Worm (Caenorhabditis elegans) whole organism, late embryonic: Measurements from ENCODE around the gene F59D12.3.

Experiments used
- F13H6.1 ChIP-seq: sonication (generic microtip); optimal IDR thresholded peaks from 2 replicates; lab custom pipeline; 2016; ENCODE audit warnings: missing genetic modification characterization, missing compliant biosample characterization
- K02D7.2 ChIP-seq: sonication (generic microtip); optimal IDR thresholded peaks from 2 replicates; lab custom pipeline; 2017; ENCODE audit warnings: mild to moderate bottlenecking, missing genetic modification characterization, missing compliant biosample characterization
- Y22D7AL.16 ChIP-seq: sonication (generic microtip); optimal IDR thresholded peaks from 2 replicates; lab custom pipeline; 2016; ENCODE audit warnings: missing genetic modification characterization, missing compliant biosample characterization
- ahr-1 ChIP-seq: sonication (generic microtip); optimal IDR thresholded peaks from 2 replicates; lab custom pipeline; 2016; ENCODE audit warnings: missing genetic modification characterization, missing compliant biosample characterization
- ama-1 ChIP-seq: fragments of 150-350 bp; optimal IDR thresholded peaks from 2 replicates; lab custom pipeline; 2014
- ceh-18 ChIP-seq: sonication (generic microtip); optimal IDR thresholded peaks from 2 replicates; lab custom pipeline; 2016; ENCODE audit warnings: missing genetic modification characterization, missing compliant biosample characterization
- ceh-2 ChIP-seq: sonication (generic microtip); optimal IDR thresholded peaks from 2 replicates; lab custom pipeline; 2016; ENCODE audit warnings: missing genotype, missing genetic modification characterization, missing compliant biosample characterization
- ceh-22 ChIP-seq: sonication (generic microtip); optimal IDR thresholded peaks from 2 replicates; lab custom pipeline; 2017; ENCODE audit warnings: missing biosample characterization, missing genetic modification characterization
- ceh-24 ChIP-seq: sonication (generic microtip); optimal IDR thresholded peaks from 2 replicates; lab custom pipeline; 2016; ENCODE audit warnings: mild to moderate bottlenecking, missing genetic modification characterization, missing compliant biosample characterization
- ceh-30 ChIP-seq: fragments of 150-350 bp; optimal IDR thresholded peaks from 2 replicates; lab custom pipeline; 2014; ENCODE audit warnings: missing biosample characterization, missing genetic modification characterization
- ceh-45 ChIP-seq: fragments of 200-800 bp; sonication (Bioruptor generic); IDR thresholded peaks from 2 replicates; pipeline ENCODE4 v1.3.6; 2022; ENCODE audit warnings: missing genetic modification reagents, missing genetic modification characterization, missing compliant biosample characterization
- ceh-48 ChIP-seq: sonication (generic microtip); optimal IDR thresholded peaks from 2 replicates; lab custom pipeline; 2016; ENCODE audit warnings: missing genetic modification characterization, inconsistent platforms, missing compliant biosample characterization
- ceh-6 ChIP-seq: fragments of 200-800 bp; sonication (Bioruptor generic); optimal IDR thresholded peaks from 2 replicates; lab custom pipeline; 2018; ENCODE audit warnings: mild to moderate bottlenecking, missing genetic modification characterization, missing compliant biosample characterization
- ceh-9 ChIP-seq: sonication (generic microtip); optimal IDR thresholded peaks from 2 replicates; lab custom pipeline; 2016; ENCODE audit warnings: mild to moderate bottlenecking, missing genetic modification characterization, inconsistent platforms, missing compliant biosample characterization
- che-1 ChIP-seq: sonication (generic microtip); optimal IDR thresholded peaks from 2 replicates; lab custom pipeline; 2016; ENCODE audit warnings: mild to moderate bottlenecking, missing genetic modification characterization, missing compliant biosample characterization
- dve-1 ChIP-seq: sonication (generic microtip); optimal IDR thresholded peaks from 2 replicates; lab custom pipeline; 2017; ENCODE audit warnings: antibody characterized with exemption, mild to moderate bottlenecking, missing genetic modification characterization, missing compliant biosample characterization
- elt-2 ChIP-seq: sonication (generic microtip); optimal IDR thresholded peaks from 2 replicates; lab custom pipeline; 2016; ENCODE audit warnings: missing genetic modification reagents, missing genetic modification characterization, missing compliant biosample characterization
- elt-4 ChIP-seq: sonication (generic microtip); optimal IDR thresholded peaks from 2 replicates; lab custom pipeline; 2016; ENCODE audit warnings: missing genetic modification characterization, missing compliant biosample characterization
- ets-4 ChIP-seq: sonication (generic microtip); optimal IDR thresholded peaks from 2 replicates; lab custom pipeline; 2016; ENCODE audit warnings: missing genetic modification characterization, missing compliant biosample characterization
- eyg-1 ChIP-seq: sonication (generic microtip); optimal IDR thresholded peaks from 2 replicates; lab custom pipeline; 2016; ENCODE audit warnings: missing genotype, missing genetic modification characterization, missing compliant biosample characterization
- fax-1 ChIP-seq: sonication (generic microtip); optimal IDR thresholded peaks from 2 replicates; lab custom pipeline; 2016; ENCODE audit warnings: missing genotype, missing genetic modification characterization, missing compliant biosample characterization
- fkh-10 ChIP-seq: fragments of 150-350 bp; optimal IDR thresholded peaks from 2 replicates; lab custom pipeline; 2014; ENCODE audit warnings: missing biosample characterization, missing genetic modification reagents, missing genetic modification characterization
- gmeb-2 ChIP-seq: sonication (generic microtip); optimal IDR thresholded peaks from 2 replicates; lab custom pipeline; 2016; ENCODE audit warnings: missing genetic modification characterization, inconsistent platforms, missing compliant biosample characterization
- hlh-13 ChIP-seq: fragments of 200-800 bp; sonication (Bioruptor generic); optimal IDR thresholded peaks from 2 replicates; lab custom pipeline; 2018; ENCODE audit warnings: mild to moderate bottlenecking, missing genetic modification characterization, missing compliant biosample characterization
- hlh-15 ChIP-seq: sonication (generic microtip); optimal IDR thresholded peaks from 2 replicates; lab custom pipeline; 2016; ENCODE audit warnings: missing genetic modification characterization, missing compliant biosample characterization
- hlh-30 ChIP-seq: sonication (generic microtip); optimal IDR thresholded peaks from 2 replicates; lab custom pipeline; 2017; ENCODE audit warnings: antibody characterized with exemption, missing genetic modification characterization, missing compliant biosample characterization; ENCODE audit not compliant: insufficient read depth
- hlh-8 ChIP-seq: sonication (generic microtip); optimal IDR thresholded peaks from 2 replicates; lab custom pipeline; 2016; ENCODE audit warnings: missing genotype, missing genetic modification characterization, missing compliant biosample characterization
- lim-6 ChIP-seq: sonication (generic microtip); optimal IDR thresholded peaks from 2 replicates; lab custom pipeline; 2016; ENCODE audit warnings: missing genetic modification characterization, missing compliant biosample characterization
- madf-2 ChIP-seq: sonication (generic microtip); optimal IDR thresholded peaks from 2 replicates; lab custom pipeline; 2017; ENCODE audit warnings: missing genetic modification characterization, missing compliant biosample characterization
- nfya-1 ChIP-seq: sonication (generic microtip); optimal IDR thresholded peaks from 2 replicates; lab custom pipeline; 2017; ENCODE audit warnings: missing genetic modification characterization, mild to moderate bottlenecking, missing compliant biosample characterization, antibody characterized with exemption, moderate library complexity
- nhr-11 ChIP-seq: fragments of 150-350 bp; optimal IDR thresholded peaks from 2 replicates; lab custom pipeline; 2014; ENCODE audit warnings: missing biosample characterization, missing genetic modification characterization
- npax-4 ChIP-seq: sonication (generic microtip); optimal IDR thresholded peaks from 2 replicates; lab custom pipeline; 2016; ENCODE audit warnings: missing genetic modification characterization, missing compliant biosample characterization
- pag-3 ChIP-seq: sonication (generic microtip); optimal IDR thresholded peaks from 2 replicates; lab custom pipeline; 2016; ENCODE audit warnings: missing compliant biosample characterization, missing genetic modification characterization, borderline replicate concordance
- pat-9 ChIP-seq: fragments of 200-800 bp; sonication (Bioruptor generic); optimal IDR thresholded peaks from 2 replicates; lab custom pipeline; 2018; ENCODE audit warnings: mild to moderate bottlenecking, missing genetic modification characterization, moderate library complexity, missing compliant biosample characterization
- pax-1 ChIP-seq: fragments of 150-350 bp; optimal IDR thresholded peaks from 2 replicates; lab custom pipeline; 2014; ENCODE audit warnings: missing biosample characterization, missing genetic modification characterization
- pha-4 ChIP-seq: fragments of 150-350 bp; optimal IDR thresholded peaks from 2 replicates; lab custom pipeline; 2018; ENCODE audit warnings: missing biosample characterization, missing genetic modification reagents, missing genetic modification characterization
- pqm-1 ChIP-seq: sonication (generic microtip); optimal IDR thresholded peaks from 2 replicates; lab custom pipeline; 2016; ENCODE audit warnings: missing genetic modification characterization, missing compliant biosample characterization
- ref-2 ChIP-seq: sonication (generic microtip); optimal IDR thresholded peaks from 2 replicates; lab custom pipeline; 2016; ENCODE audit warnings: missing genetic modification characterization, missing compliant biosample characterization
- rnt-1 ChIP-seq: sonication (generic microtip); optimal IDR thresholded peaks from 2 replicates; lab custom pipeline; 2016; ENCODE audit warnings: missing genetic modification characterization, missing compliant biosample characterization
- sdc-2 ChIP-seq: sonication (generic microtip); optimal IDR thresholded peaks from 2 replicates; lab custom pipeline; 2016; ENCODE audit warnings: missing genotype, missing genetic modification characterization, missing compliant biosample characterization
- syd-9 ChIP-seq: sonication (generic microtip); optimal IDR thresholded peaks from 2 replicates; lab custom pipeline; 2016; ENCODE audit warnings: mild to moderate bottlenecking, missing genetic modification characterization, moderate library complexity, missing compliant biosample characterization
- tbx-2 ChIP-seq: sonication (generic microtip); optimal IDR thresholded peaks from 2 replicates; lab custom pipeline; 2016; ENCODE audit warnings: missing genetic modification characterization, missing compliant biosample characterization
- tbx-7 ChIP-seq: sonication (generic microtip); optimal IDR thresholded peaks from 2 replicates; lab custom pipeline; 2016; ENCODE audit warnings: missing genotype, missing genetic modification characterization, missing compliant biosample characterization
- unc-42 ChIP-seq: sonication (generic microtip); optimal IDR thresholded peaks from 2 replicates; lab custom pipeline; 2016; ENCODE audit warnings: missing genotype, missing genetic modification characterization, missing compliant biosample characterization
- unc-55 ChIP-seq: sonication (generic microtip); optimal IDR thresholded peaks from 2 replicates; lab custom pipeline; 2017; ENCODE audit warnings: missing biosample characterization, missing genetic modification reagents, missing genetic modification characterization
- unc-86 ChIP-seq: sonication (generic microtip); optimal IDR thresholded peaks from 2 replicates; lab custom pipeline; 2016; ENCODE audit warnings: missing genetic modification characterization, missing compliant biosample characterization
- zip-5 ChIP-seq: sonication (generic microtip); optimal IDR thresholded peaks from 2 replicates; lab custom pipeline; 2016; ENCODE audit warnings: missing genetic modification characterization, missing compliant biosample characterization
- ztf-16 ChIP-seq: sonication (generic microtip); optimal IDR thresholded peaks from 2 replicates; lab custom pipeline; 2017; ENCODE audit warnings: missing genetic modification characterization, missing compliant biosample characterization

The F59D12.3 gene

ce11 chrX:15608593-15608992, 42.2 kb downstream of the F59D12.3 start:
- TF ChIP-seq ceh-30 (tag; lab: Kevin White, UChicago): no peak
- no peak for TF ChIP-seq fax-1
- no peak for TF ChIP-seq gmeb-2 (tag; lab: Kevin White, UChicago)
- no peak for TF ChIP-seq nhr-11
- TF ChIP-seq ceh-45 (GFP tag; lab: Robert Waterston, UW): no peak
- TF ChIP-seq ceh-24: no peak
- no peak for TF ChIP-seq nfya-1 (tag; lab: Kevin White, UChicago)
- no peak for TF ChIP-seq pqm-1 (tag; lab: Kevin White, UChicago)
- no peak for TF ChIP-seq K02D7.2 (tag; lab: Kevin White, UChicago)
- TF ChIP-seq ama-1 (lab: Kevin White, UChicago): no peak
- no peak for TF ChIP-seq fkh-10 (GFP tag; lab: Kevin White, UChicago)
- TF ChIP-seq tbx-7 (tag; lab: Kevin White, UChicago): no peak
- TF ChIP-seq ceh-48 (tag; lab: Kevin White, UChicago): no peak
- TF ChIP-seq pax-1 (tag; lab: Kevin White, UChicago): no peak
- no peak for TF ChIP-seq rnt-1
- TF ChIP-seq pha-4: no peak
- TF ChIP-seq F13H6.1: no peak
- TF ChIP-seq unc-86 (tag; lab: Kevin White, UChicago): no peak
- no peak for TF ChIP-seq Y22D7AL.16 (tag; lab: Kevin White, UChicago)
- no peak for TF ChIP-seq ceh-9 (tag; lab: Kevin White, UChicago)

- TF ChIP-seq tbx-2 (tag; lab: Kevin White, UChicago) (no peak), hlh-13 (GFP tag; lab: Kevin White, UChicago) (no peak), ceh-6 (GFP tag; lab: Kevin White, UChicago) (no peak), unc-55 (GFP tag; lab: Kevin White, UChicago) (peak; percentile 96), nfya-1 (tag; lab: Kevin White, UChicago) (peak; percentile 60), dve-1 (peak; percentile 82), ceh-18 (peak; percentile 61), syd-9 (tag; lab: Kevin White, UChicago) (no peak), ref-2 (tag; lab: Kevin White, UChicago) (peak; percentile 19), hlh-30 (tag; lab: Kevin White, UChicago) (peak; percentile 89), elt-2 (tag; lab: Kevin White, UChicago) (peak; percentile 54), ets-4 (tag; lab: Kevin White, UChicago) (peak; percentile 8), ceh-22 (tag; lab: Kevin White, UChicago) (no peak)
Measured at ce11 chrX:15607498-15608019, 43.2 kb downstream of the F59D12.3 start, which contains the start of gene nipi-3. Gene nipi-3, plus strand, starts transcription at chrX:15607969.

- TF ChIP-seq nfya-1 (tag; lab: Kevin White, UChicago) (peak; percentile 66), Y22D7AL.16 (tag; lab: Kevin White, UChicago) (no peak), elt-4 (tag; lab: Kevin White, UChicago) (no peak), hlh-15 (tag; lab: Kevin White, UChicago) (peak; percentile 1), eyg-1 (no peak), unc-42 (tag; lab: Kevin White, UChicago) (peak; percentile 25), lim-6 (no peak), ahr-1 (tag; lab: Kevin White, UChicago) (no peak), madf-2 (tag; lab: Kevin White, UChicago) (no peak), dve-1 (no peak), pat-9 (tag; lab: Kevin White, UChicago) (no peak), tbx-7 (tag; lab: Kevin White, UChicago) (no peak), che-1 (tag; lab: Kevin White, UChicago) (no peak), ets-4 (tag; lab: Kevin White, UChicago) (no peak), gmeb-2 (tag; lab: Kevin White, UChicago) (no peak), ceh-9 (tag; lab: Kevin White, UChicago) (no peak), ztf-16 (tag; lab: Kevin White, UChicago) (no peak), zip-5 (tag; lab: Kevin White, UChicago) (no peak), fax-1 (no peak), sdc-2 (tag; lab: Kevin White, UChicago) (peak; percentile 60), hlh-8 (tag; lab: Kevin White, UChicago) (no peak), pag-3 (tag; lab: Kevin White, UChicago) (no peak), ceh-30 (tag; lab: Kevin White, UChicago) (no peak), hlh-30 (tag; lab: Kevin White, UChicago) (peak; percentile 88), npax-4 (tag; lab: Kevin White, UChicago) (no peak), ceh-2 (tag; lab: Kevin White, UChicago) (no peak), K02D7.2 (tag; lab: Kevin White, UChicago) (no peak), ceh-6 (GFP tag; lab: Kevin White, UChicago) (peak; percentile 23)
Measured at ce11 chrX:15606585-15607276, 44.0 kb downstream of the F59D12.3 start, which contains the start of gene rab-14. Gene rab-14, minus strand, starts transcription at chrX:15606635.
